Fruit fly (Drosophila melanogaster) whole organism, embryonic: ENCODE data around the gene RpL35A.

Experiments
- Abd-B ChIP-seq: fragments of 200-800 bp; sonication (Bioruptor generic); optimal IDR thresholded peaks from 2 replicates; lab custom pipeline; 2018; ENCODE audit warnings: missing biosample characterization, mild to moderate bottlenecking, missing genetic modification characterization, moderate library complexity
- Atf6 ChIP-seq: fragments of 200-800 bp; sonication (Bioruptor generic); IDR thresholded peaks from 2 replicates; pipeline ENCODE4 v1.3.6; 2022; ENCODE audit warnings: missing biosample characterization, missing genetic modification characterization
- CG10209 ChIP-seq: fragments of 200-800 bp; sonication (Bioruptor generic); optimal IDR thresholded peaks from 3 replicates; lab custom pipeline; 2017; ENCODE audit warnings: missing biosample characterization, mild to moderate bottlenecking, missing genetic modification characterization, missing genetic modification reagents
- CG10274 ChIP-seq: fragments of 200-800 bp; sonication (Bioruptor generic); optimal IDR thresholded peaks from 3 replicates; lab custom pipeline; 2017; ENCODE audit warnings: missing biosample characterization, mild to moderate bottlenecking, missing genetic modification characterization
- CG14014 ChIP-seq: fragments of 200-800 bp; sonication (Bioruptor generic); IDR thresholded peaks from 2 replicates; pipeline ENCODE4 v1.3.6; 2022; ENCODE audit warnings: missing biosample characterization, missing genetic modification characterization
- CG15514 ChIP-seq: fragments of 200-800 bp; sonication (Bioruptor generic); optimal IDR thresholded peaks from 3 replicates; lab custom pipeline; 2017; ENCODE audit warnings: missing biosample characterization, missing genetic modification characterization, mild to moderate bottlenecking, moderate library complexity, missing genetic modification reagents
- CG17328 ChIP-seq: fragments of 200-800 bp; sonication (Bioruptor generic); IDR thresholded peaks from 2 replicates; pipeline ENCODE4 v1.3.6; 2022; ENCODE audit warnings: missing biosample characterization, missing genetic modification characterization
- CG18599 ChIP-seq: fragments of 200-800 bp; sonication (Bioruptor generic); optimal IDR thresholded peaks from 3 replicates; lab custom pipeline; 2017; ENCODE audit warnings: missing biosample characterization, missing genetic modification characterization, mild to moderate bottlenecking, moderate library complexity, missing genetic modification reagents
- CG2129 ChIP-seq: fragments of 200-800 bp; sonication (Bioruptor generic); IDR thresholded peaks from 2 replicates; pipeline ENCODE4 v1.3.6; 2022; ENCODE audit warnings: missing biosample characterization, missing genetic modification characterization; ENCODE audit not compliant: partially characterized antibody
- CG2875 ChIP-seq: fragments of 200-800 bp; sonication (Bioruptor generic); optimal IDR thresholded peaks from 2 replicates; lab custom pipeline; 2017; ENCODE audit warnings: missing biosample characterization, mild to moderate bottlenecking, missing genetic modification characterization, missing genetic modification reagents
- CG2889 ChIP-seq: fragments of 200-800 bp; sonication (Bioruptor generic); IDR thresholded peaks from 3 replicates; pipeline ENCODE4 v1.3.6; 2022; ENCODE audit warnings: missing biosample characterization, missing genetic modification characterization
- CG34376 ChIP-seq: fragments of 200-800 bp; sonication (Bioruptor generic); optimal IDR thresholded peaks from 2 replicates; lab custom pipeline; 2018; ENCODE audit warnings: missing biosample characterization, mild to moderate bottlenecking, missing genetic modification characterization
- CG3838 ChIP-seq: fragments of 200-800 bp; sonication (Bioruptor generic); optimal IDR thresholded peaks from 3 replicates; lab custom pipeline; 2016; ENCODE audit warnings: missing biosample characterization, missing genetic modification characterization
- CG3847 ChIP-seq: fragments of 200-800 bp; sonication (Bioruptor generic); IDR thresholded peaks from 2 replicates; pipeline ENCODE4 v1.3.6; 2022; ENCODE audit warnings: missing biosample characterization, missing genetic modification characterization
- CG4328 ChIP-seq: fragments of 200-800 bp; sonication (Bioruptor generic); optimal IDR thresholded peaks from 3 replicates; lab custom pipeline; 2017; ENCODE audit warnings: missing biosample characterization, missing genetic modification reagents, missing genetic modification characterization
- CG4730 ChIP-seq: fragments of 200-800 bp; sonication (Bioruptor generic); IDR thresholded peaks from 2 replicates; pipeline ENCODE4 v1.3.6; 2022; ENCODE audit warnings: missing biosample characterization, missing genetic modification characterization
- CG4854 ChIP-seq: fragments of 200-800 bp; sonication (Bioruptor generic); optimal IDR thresholded peaks from 2 replicates; lab custom pipeline; 2016; ENCODE audit warnings: missing biosample characterization, missing genetic modification characterization, inconsistent platforms
- CG5245 ChIP-seq: fragments of 200-800 bp; sonication (Bioruptor generic); optimal IDR thresholded peaks from 3 replicates; lab custom pipeline; 2016; ENCODE audit warnings: missing biosample characterization, missing genetic modification characterization
- CG6813 ChIP-seq: fragments of 200-800 bp; sonication (Bioruptor generic); optimal IDR thresholded peaks from 2 replicates; lab custom pipeline; 2017; ENCODE audit warnings: missing biosample characterization, missing genetic modification characterization, mild to moderate bottlenecking, moderate library complexity, missing genetic modification reagents
- CG7357 ChIP-seq: fragments of 200-800 bp; sonication (Bioruptor generic); IDR thresholded peaks from 3 replicates; pipeline ENCODE4 v1.3.6; 2022; ENCODE audit warnings: missing biosample characterization, missing genetic modification characterization
- CG7745 ChIP-seq: fragments of 200-800 bp; sonication (Bioruptor generic); optimal IDR thresholded peaks from 2 replicates; lab custom pipeline; 2018; ENCODE audit warnings: missing biosample characterization, mild to moderate bottlenecking, missing genetic modification characterization, moderate library complexity
- CG7839 ChIP-seq: fragments of 200-800 bp; sonication (Bioruptor generic); optimal IDR thresholded peaks from 3 replicates; lab custom pipeline; 2018; ENCODE audit warnings: missing biosample characterization, mild to moderate bottlenecking, missing genetic modification characterization, moderate library complexity
- Camta ChIP-seq: fragments of 200-800 bp; sonication (Bioruptor generic); optimal IDR thresholded peaks from 2 replicates; lab custom pipeline; 2016; ENCODE audit warnings: missing biosample characterization, missing genetic modification characterization
- Elba2 ChIP-seq: fragments of 200-800 bp; sonication (Bioruptor generic); optimal IDR thresholded peaks from 3 replicates; lab custom pipeline; 2016; ENCODE audit warnings: missing biosample characterization, missing genetic modification characterization
- Fer1 ChIP-seq: fragments of 200-800 bp; sonication (Bioruptor generic); optimal IDR thresholded peaks from 2 replicates; lab custom pipeline; 2017; ENCODE audit warnings: missing biosample characterization, mild to moderate bottlenecking, missing genetic modification characterization
- H2.0 ChIP-seq: fragments of 200-800 bp; sonication (Bioruptor generic); IDR thresholded peaks from 2 replicates; pipeline ENCODE4 v1.3.6; 2022; ENCODE audit warnings: missing biosample characterization, missing genetic modification characterization
- MESR4 ChIP-seq: fragments of 200-800 bp; sonication (Bioruptor generic); optimal IDR thresholded peaks from 2 replicates; lab custom pipeline; 2018; ENCODE audit warnings: missing biosample characterization, mild to moderate bottlenecking, missing genetic modification characterization, moderate library complexity
- Pdp1 ChIP-seq, 2 experiments: fragments of 200-800 bp; sonication (Bioruptor generic); optimal IDR thresholded peaks; 3 replicates each; lab custom pipeline; 2016; ENCODE audit warnings: missing biosample characterization in 2 of 2, missing genetic modification characterization in 2 of 2, mild to moderate bottlenecking in 1 of 2, moderate library complexity in 1 of 2
- Rfx ChIP-seq: fragments of 200-800 bp; sonication (Bioruptor generic); IDR thresholded peaks from 2 replicates; pipeline ENCODE4 v1.3.6; 2022; ENCODE audit warnings: missing biosample characterization, missing genetic modification characterization
- Scr ChIP-seq: fragments of 200-800 bp; sonication (Bioruptor generic); IDR thresholded peaks from 2 replicates; pipeline ENCODE4 v1.3.6; 2022; ENCODE audit warnings: missing biosample characterization, missing genetic modification characterization; ENCODE audit not compliant: partially characterized antibody
- Trl ChIP-seq, 3 experiments: fragments of >200 bp in 2 of 3; fragments of 200-800 bp in 1 of 3; sonication (Bioruptor generic) in 1 of 3; optimal IDR thresholded peaks; 2 replicates in 1 of 3; 3 replicates in 2 of 3; lab custom pipeline; 2016 to 2017; ENCODE audit warnings: missing biosample characterization in 1 of 3, missing genetic modification characterization in 1 of 3
- ac ChIP-seq: fragments of 200-800 bp; sonication (Bioruptor generic); optimal IDR thresholded peaks from 3 replicates; lab custom pipeline; 2017; ENCODE audit warnings: missing biosample characterization, mild to moderate bottlenecking, missing genetic modification characterization
- ap ChIP-seq: fragments of 200-800 bp; sonication (Bioruptor generic); IDR thresholded peaks from 2 replicates; pipeline ENCODE4 v1.3.6; 2022; ENCODE audit warnings: missing biosample characterization, missing genetic modification characterization
- cg ChIP-seq: fragments of 200-800 bp; sonication (Bioruptor generic); optimal IDR thresholded peaks from 3 replicates; lab custom pipeline; 2019; ENCODE audit warnings: missing biosample characterization, mild to moderate bottlenecking, missing genetic modification characterization, moderate library complexity
- crc ChIP-seq: fragments of 200-800 bp; sonication (Bioruptor generic); optimal IDR thresholded peaks from 2 replicates; lab custom pipeline; 2016; ENCODE audit warnings: missing biosample characterization, missing genetic modification characterization
- dimm ChIP-seq: fragments of 200-800 bp; sonication (Bioruptor generic); IDR thresholded peaks from 2 replicates; pipeline ENCODE4 v1.3.6; 2022; ENCODE audit warnings: missing biosample characterization, missing genetic modification characterization
- dmrt11E ChIP-seq: fragments of 200-800 bp; sonication (Bioruptor generic); optimal IDR thresholded peaks from 3 replicates; lab custom pipeline; 2018; ENCODE audit warnings: missing biosample characterization, mild to moderate bottlenecking, missing genetic modification characterization, moderate library complexity
- dysf ChIP-seq: fragments of 200-800 bp; sonication (Bioruptor generic); IDR thresholded peaks from 3 replicates; pipeline ENCODE4 v1.3.6; 2022; ENCODE audit warnings: missing biosample characterization, missing genetic modification characterization
- esg ChIP-seq: fragments of 200-800 bp; sonication (Bioruptor generic); conservative IDR thresholded peaks from 2 replicates; pipeline ENCODE4 v1.3.6; 2022; ENCODE audit warnings: missing biosample characterization, missing genetic modification characterization
- gfzf ChIP-seq: fragments of 200-800 bp; sonication (Bioruptor generic); optimal IDR thresholded peaks from 2 replicates; lab custom pipeline; 2016; ENCODE audit warnings: missing biosample characterization, mild to moderate bottlenecking, missing genetic modification characterization, moderate library complexity
- gsb-n ChIP-seq: fragments of 200-800 bp; sonication (Bioruptor generic); optimal IDR thresholded peaks from 3 replicates; lab custom pipeline; 2018; ENCODE audit warnings: missing biosample characterization, mild to moderate bottlenecking, missing genetic modification characterization
- knrl ChIP-seq: fragments of 200-800 bp; sonication (Bioruptor generic); IDR thresholded peaks from 3 replicates; pipeline ENCODE4 v1.3.6; 2022; ENCODE audit warnings: missing biosample characterization, missing genetic modification characterization; ENCODE audit not compliant: partially characterized antibody
- luna ChIP-seq: fragments of 200-800 bp; sonication (Bioruptor generic); optimal IDR thresholded peaks from 2 replicates; lab custom pipeline; 2016; ENCODE audit warnings: missing biosample characterization, missing genetic modification characterization
- mirr ChIP-seq: fragments of 200-800 bp; sonication (Bioruptor generic); optimal IDR thresholded peaks from 3 replicates; lab custom pipeline; 2018; ENCODE audit warnings: missing biosample characterization, mild to moderate bottlenecking, missing genetic modification characterization
- oc ChIP-seq: fragments of 200-800 bp; sonication (Bioruptor generic); optimal IDR thresholded peaks from 2 replicates; lab custom pipeline; 2018; ENCODE audit warnings: missing biosample characterization, mild to moderate bottlenecking, missing genetic modification characterization, moderate library complexity
- sc ChIP-seq, 3 experiments: fragments of >200 bp in 2 of 3; fragments of 200-800 bp in 1 of 3; sonication (Bioruptor generic) in 1 of 3; optimal IDR thresholded peaks; 2 replicates in 2 of 3; 3 replicates in 1 of 3; lab custom pipeline; 2017; ENCODE audit warnings: mild to moderate bottlenecking in 1 of 3, missing biosample characterization in 1 of 3, missing genetic modification characterization in 1 of 3, missing genetic modification reagents in 1 of 3
- schlank ChIP-seq: fragments of 200-800 bp; sonication (Bioruptor generic); optimal IDR thresholded peaks from 2 replicates; lab custom pipeline; 2018; ENCODE audit warnings: missing biosample characterization, mild to moderate bottlenecking, missing genetic modification characterization
- scrt ChIP-seq: fragments of 200-800 bp; sonication (Bioruptor generic); optimal IDR thresholded peaks from 2 replicates; lab custom pipeline; 2018; ENCODE audit warnings: missing biosample characterization, mild to moderate bottlenecking, missing genetic modification characterization, moderate library complexity
- sd ChIP-seq: fragments of 200-800 bp; sonication (Bioruptor generic); optimal IDR thresholded peaks from 3 replicates; lab custom pipeline; 2018; ENCODE audit warnings: missing biosample characterization, mild to moderate bottlenecking, missing genetic modification characterization, moderate library complexity
- tx ChIP-seq: fragments of 200-800 bp; sonication (Bioruptor generic); optimal IDR thresholded peaks from 2 replicates; lab custom pipeline; 2016; ENCODE audit warnings: missing biosample characterization, missing genetic modification characterization

The RpL35A gene

DNA sequence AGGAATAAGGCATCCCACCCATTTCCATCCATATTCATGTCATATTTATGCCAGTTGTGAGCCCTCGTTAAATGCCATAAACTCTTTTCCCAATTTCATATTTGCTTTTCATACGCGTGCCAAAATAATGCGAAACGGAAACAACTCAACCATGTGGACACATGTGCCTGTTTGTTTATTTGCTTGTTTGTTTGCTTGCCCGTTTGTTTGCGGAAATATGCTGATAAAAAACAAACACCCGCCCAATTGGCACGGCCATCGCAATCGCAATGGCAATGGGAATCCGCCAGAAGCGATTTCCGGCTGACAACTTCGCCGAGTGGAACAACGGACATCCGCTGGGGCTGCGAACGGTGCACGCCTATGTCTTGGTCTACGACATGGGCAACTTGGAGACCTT is 12.6 kb downstream of the RpL35A start (continued):
- no peak for TF ChIP-seq MESR4
- no peak for TF ChIP-seq Camta (GFP tag; lab: Kevin White, UChicago)
- no peak for TF ChIP-seq luna (GFP tag; lab: Kevin White, UChicago)
- TF ChIP-seq Trl (optimal IDR thresholded peaks at IDR 0.05; lab: Kevin White, UChicago), result no peak
- TF ChIP-seq Trl (GFP tag; optimal IDR thresholded peaks at IDR 0.05; lab: Kevin White, UChicago), result no peak
- TF ChIP-seq dysf (GFP tag; lab: Robert Waterston, UW), result no peak
- TF ChIP-seq Scr (GFP tag; lab: Robert Waterston, UW), result no peak
- no peak for TF ChIP-seq CG7839 (tag; lab: Kevin White, UChicago)
- no peak for TF ChIP-seq CG2875 (GFP tag; lab: Kevin White, UChicago)
- TF ChIP-seq CG3838 (GFP tag; lab: Kevin White, UChicago), result no peak
- TF ChIP-seq dmrt11E (tag; lab: Kevin White, UChicago), result no peak
- TF ChIP-seq CG2889 (GFP tag; lab: Robert Waterston, UW), result no peak
- TF ChIP-seq Rfx (GFP tag; lab: Robert Waterston, UW), result 0 out of 2 replicates have a peak, but pooled peaks have one; percentile 8
- no peak for TF ChIP-seq scrt (GFP tag; lab: Kevin White, UChicago)
- TF ChIP-seq CG14014 (GFP tag; lab: Robert Waterston, UW), result no peak
- peak; percentile 30; the same call in 1 of the 2 replicates for TF ChIP-seq CG4730 (GFP tag; lab: Robert Waterston, UW)
- TF ChIP-seq sc (optimal IDR thresholded peaks at IDR 0.05; lab: Kevin White, UChicago), result no peak
- TF ChIP-seq sc (GFP tag; optimal IDR thresholded peaks at IDR 0.05; lab: Kevin White, UChicago), result no peak
- no peak for TF ChIP-seq sd (tag; lab: Kevin White, UChicago)
- TF ChIP-seq oc (tag; lab: Kevin White, UChicago), result no peak
- peak; percentile 44; the same call in 1 of the 2 replicates for TF ChIP-seq Atf6 (GFP tag; lab: Robert Waterston, UW)
- TF ChIP-seq dimm (GFP tag; lab: Robert Waterston, UW), result no peak
- peak; percentile 4 for TF ChIP-seq Fer1 (GFP tag; lab: Kevin White, UChicago)
- TF ChIP-seq Elba2 (GFP tag; lab: Kevin White, UChicago), result no peak
- TF ChIP-seq ac (GFP tag; lab: Kevin White, UChicago), result no peak
- no peak for TF ChIP-seq CG2129
- TF ChIP-seq knrl, result no peak
- no peak for TF ChIP-seq cg
- TF ChIP-seq CG17328 (GFP tag; lab: Robert Waterston, UW), result no peak
- peak; percentile 12 for TF ChIP-seq CG6813 (GFP tag; lab: Kevin White, UChicago)
- TF ChIP-seq esg (GFP tag; lab: Robert Waterston, UW), result no peak
- TF ChIP-seq schlank (tag; lab: Kevin White, UChicago), result no peak
- TF ChIP-seq Abd-B, result no peak
- no peak for TF ChIP-seq CG7745 (tag; lab: Kevin White, UChicago)
- no peak for TF ChIP-seq CG4854 (GFP tag; lab: Kevin White, UChicago)
- TF ChIP-seq tx (GFP tag; lab: Kevin White, UChicago), result no peak
- TF ChIP-seq CG10209 (GFP tag; lab: Kevin White, UChicago), result no peak
- no peak for TF ChIP-seq CG3847 (GFP tag; lab: Robert Waterston, UW)
- TF ChIP-seq CG7357 (GFP tag; lab: Robert Waterston, UW), result no peak
- no peak for TF ChIP-seq H2.0 (GFP tag; lab: Robert Waterston, UW)
- no peak for TF ChIP-seq mirr (GFP tag; lab: Kevin White, UChicago)
- TF ChIP-seq CG4328 (GFP tag; lab: Kevin White, UChicago), result no peak
- peak; percentile 41 for TF ChIP-seq CG18599 (GFP tag; lab: Kevin White, UChicago)
- TF ChIP-seq CG15514, result peak; percentile 5
- TF ChIP-seq CG10274 (GFP tag; lab: Kevin White, UChicago), result no peak
- TF ChIP-seq Pdp1 (GFP tag; optimal IDR thresholded peaks at IDR 0.05; lab: Kevin White, UChicago), result no peak
- TF ChIP-seq crc (GFP tag; lab: Kevin White, UChicago), result no peak
- no peak for TF ChIP-seq CG34376 (GFP tag; lab: Kevin White, UChicago)
- no peak for TF ChIP-seq CG5245 (GFP tag; lab: Kevin White, UChicago)
- no peak for TF ChIP-seq ap (GFP tag; lab: Robert Waterston, UW)
- TF ChIP-seq gsb-n (tag; lab: Kevin White, UChicago), result no peak
- TF ChIP-seq gfzf (GFP tag; lab: Kevin White, UChicago), result no peak
